Worm (Caenorhabditis elegans) whole organism, L1 larva: ENCODE results near the gene F41G3.5.

Source experiments
- C34B4.2 ChIP-seq: sonication (generic microtip); optimal IDR thresholded peaks from 2 replicates; lab custom pipeline; 2017; ENCODE audit warnings: mild to moderate bottlenecking, missing genetic modification characterization, missing compliant biosample characterization
- aha-1 ChIP-seq: fragments of 150-350 bp; optimal IDR thresholded peaks from 2 replicates; lab custom pipeline; 2014; ENCODE audit warnings: missing biosample characterization, missing genetic modification characterization
- aly-2 ChIP-seq: fragments of 150-350 bp; optimal IDR thresholded peaks from 2 replicates; lab custom pipeline; 2014; ENCODE audit warnings: missing biosample characterization, missing genetic modification characterization
- ceh-63 ChIP-seq: fragments of 200-800 bp; sonication (Bioruptor generic); optimal IDR thresholded peaks from 2 replicates; lab custom pipeline; 2018; ENCODE audit warnings: mild to moderate bottlenecking, missing genetic modification characterization, missing compliant biosample characterization
- ceh-8 ChIP-seq: fragments of 200-800 bp; sonication (Bioruptor generic); optimal IDR thresholded peaks from 2 replicates; lab custom pipeline; 2018; ENCODE audit warnings: mild to moderate bottlenecking, missing genetic modification characterization, moderate library complexity, missing compliant biosample characterization
- ceh-82 ChIP-seq, 3 experiments: fragments of 150-350 bp in 1 of 3; sonication (generic microtip) in 2 of 3; optimal IDR thresholded peaks; 2 replicates each; lab custom pipeline; 2014 to 2017; ENCODE audit warnings: missing biosample characterization in 3 of 3, missing genetic modification characterization in 3 of 3
- dpl-1 ChIP-seq, 3 experiments: fragments of 150-350 bp in 2 of 3; sonication (generic microtip) in 1 of 3; optimal IDR thresholded peaks; 2 replicates each; lab custom pipeline; 2014 to 2017; ENCODE audit warnings: missing biosample characterization in 3 of 3, missing genetic modification characterization in 3 of 3, missing genetic modification reagents in 3 of 3
- dsc-1 ChIP-seq: sonication (generic microtip); optimal IDR thresholded peaks from 2 replicates; lab custom pipeline; 2016; ENCODE audit warnings: mild to moderate bottlenecking, missing genetic modification characterization, missing compliant biosample characterization
- efl-1 ChIP-seq, 4 experiments: fragments of 150-350 bp; optimal IDR thresholded peaks in 3 of 4; peaks in 1 of 4; 1 replicate in 1 of 4; 2 replicates in 3 of 4; lab custom pipeline; 2014; ENCODE audit warnings: missing biosample characterization in 2 of 4, missing genetic modification characterization in 2 of 4, missing genetic modification reagents in 2 of 4
- egl-27 ChIP-seq, 2 experiments: fragments of 150-350 bp in 1 of 2; sonication (generic microtip); optimal IDR thresholded peaks; 3 replicates each; lab custom pipeline; 2017 to 2018; ENCODE audit warnings: missing biosample characterization in 2 of 2, missing genetic modification characterization in 2 of 2, missing genetic modification reagents in 2 of 2
- ets-5 ChIP-seq: fragments of 200-800 bp; sonication (Bioruptor generic); IDR thresholded peaks from 2 replicates; pipeline ENCODE4 v1.3.6; 2022; ENCODE audit warnings: missing genetic modification characterization, missing compliant biosample characterization
- fkh-4 ChIP-seq: sonication (generic microtip); optimal IDR thresholded peaks from 2 replicates; lab custom pipeline; 2016; ENCODE audit warnings: missing compliant biosample characterization, missing genetic modification characterization, borderline replicate concordance
- fkh-8 ChIP-seq: sonication (generic microtip); optimal IDR thresholded peaks from 2 replicates; lab custom pipeline; 2016; ENCODE audit warnings: mild to moderate bottlenecking, missing genetic modification characterization, missing compliant biosample characterization
- grh-1 ChIP-seq: fragments of 200-800 bp; sonication (Bioruptor generic); IDR thresholded peaks from 2 replicates; pipeline ENCODE4 v1.3.6; 2022; ENCODE audit warnings: missing genetic modification reagents, missing genetic modification characterization, missing compliant biosample characterization
- hlh-17 ChIP-seq: fragments of 200-800 bp; sonication (Bioruptor generic); optimal IDR thresholded peaks from 2 replicates; lab custom pipeline; 2018; ENCODE audit warnings: missing genetic modification characterization, mild to moderate bottlenecking, missing compliant biosample characterization, moderate library complexity, borderline replicate concordance
- hpl-2 ChIP-seq: fragments of 150-350 bp; optimal IDR thresholded peaks from 2 replicates; lab custom pipeline; 2014; ENCODE audit warnings: missing biosample characterization, missing genetic modification reagents, missing genetic modification characterization
- irx-1 ChIP-seq: sonication (generic microtip); optimal IDR thresholded peaks from 2 replicates; lab custom pipeline; 2016; ENCODE audit warnings: missing genetic modification characterization, missing compliant biosample characterization
- lin-14 ChIP-seq: fragments of 200-800 bp; sonication (Bioruptor generic); optimal IDR thresholded peaks from 2 replicates; lab custom pipeline; 2018; ENCODE audit warnings: mild to moderate bottlenecking, missing genetic modification characterization, moderate library complexity, missing compliant biosample characterization
- lin-15B ChIP-seq: fragments of 150-350 bp; sonication (generic microtip); optimal IDR thresholded peaks from 3 replicates; lab custom pipeline; 2014; ENCODE audit warnings: missing biosample characterization, missing genetic modification characterization
- lin-35 ChIP-seq, 2 experiments: fragments of 150-350 bp; optimal IDR thresholded peaks; 2 replicates each; lab custom pipeline; 2014; ENCODE audit warnings: missing biosample characterization in 2 of 2, missing genetic modification characterization in 2 of 2, missing genetic modification reagents in 2 of 2
- lsy-2 ChIP-seq, 2 experiments: fragments of 150-350 bp; optimal IDR thresholded peaks; 2 replicates each; lab custom pipeline; 2014; ENCODE audit warnings: missing biosample characterization in 2 of 2, missing genetic modification characterization in 2 of 2
- mab-9 ChIP-seq: fragments of 200-800 bp; sonication (Bioruptor generic); IDR thresholded peaks from 2 replicates; pipeline ENCODE4 v1.3.6; 2022; ENCODE audit warnings: missing genetic modification reagents, missing genetic modification characterization, missing compliant biosample characterization
- mef-2 ChIP-seq: fragments of 150-350 bp; optimal IDR thresholded peaks from 2 replicates; lab custom pipeline; 2014; ENCODE audit warnings: missing biosample characterization, missing genetic modification characterization
- mep-1 ChIP-seq: fragments of 150-350 bp; optimal IDR thresholded peaks from 2 replicates; lab custom pipeline; 2014; ENCODE audit warnings: missing biosample characterization, missing genetic modification characterization
- nhr-11 ChIP-seq: fragments of 150-350 bp; optimal IDR thresholded peaks from 2 replicates; lab custom pipeline; 2014; ENCODE audit warnings: missing biosample characterization, missing genetic modification characterization
- nhr-19 ChIP-seq: fragments of 200-800 bp; sonication (Bioruptor generic); conservative IDR thresholded peaks from 2 replicates; pipeline ENCODE4 v1.3.6; 2022; ENCODE audit warnings: missing genetic modification characterization, missing compliant biosample characterization
- nhr-28 ChIP-seq: fragments of 150-350 bp; optimal IDR thresholded peaks from 2 replicates; lab custom pipeline; 2014; ENCODE audit warnings: missing biosample characterization, missing genetic modification characterization
- nhr-47 ChIP-seq: sonication (generic microtip); optimal IDR thresholded peaks from 2 replicates; lab custom pipeline; 2016; ENCODE audit warnings: mild to moderate bottlenecking, missing genetic modification characterization, moderate library complexity, missing compliant biosample characterization
- nhr-76 ChIP-seq: sonication (generic microtip); optimal IDR thresholded peaks from 2 replicates; lab custom pipeline; 2017; ENCODE audit warnings: missing biosample characterization, missing genetic modification characterization
- nhr-85 ChIP-seq: sonication (generic microtip); peaks from one replicate; lab custom pipeline; 2016; ENCODE audit warnings: missing genetic modification characterization, inconsistent platforms, missing compliant biosample characterization
- pag-3 ChIP-seq: sonication (generic microtip); optimal IDR thresholded peaks from 2 replicates; lab custom pipeline; 2017; ENCODE audit warnings: missing genetic modification characterization, mild to moderate bottlenecking, missing compliant biosample characterization, antibody characterized with exemption, borderline replicate concordance; ENCODE audit not compliant: insufficient read depth
- pax-3 ChIP-seq: fragments of 200-800 bp; sonication (Bioruptor generic); optimal IDR thresholded peaks from 2 replicates; lab custom pipeline; 2018; ENCODE audit warnings: mild to moderate bottlenecking, missing genetic modification characterization, moderate library complexity, missing compliant biosample characterization
- pqm-1 ChIP-seq: sonication (generic microtip); optimal IDR thresholded peaks from 3 replicates; lab custom pipeline; 2017; ENCODE audit warnings: missing biosample characterization, missing genetic modification characterization
- skn-1 ChIP-seq: fragments of 150-350 bp; optimal IDR thresholded peaks from 2 replicates; lab custom pipeline; 2014; ENCODE audit warnings: missing biosample characterization, missing genetic modification characterization
- snu-23 ChIP-seq: sonication (generic microtip); optimal IDR thresholded peaks from 2 replicates; lab custom pipeline; 2016; ENCODE audit warnings: missing genetic modification characterization, missing compliant biosample characterization
- sox-4 ChIP-seq: sonication (generic microtip); optimal IDR thresholded peaks from 2 replicates; lab custom pipeline; 2016; ENCODE audit warnings: missing genetic modification characterization, missing compliant biosample characterization
- sptf-1 ChIP-seq: fragments of 150-350 bp; optimal IDR thresholded peaks from 2 replicates; lab custom pipeline; 2014; ENCODE audit warnings: missing biosample characterization, missing genetic modification characterization
- swsn-7 ChIP-seq: sonication (generic microtip); optimal IDR thresholded peaks from 2 replicates; lab custom pipeline; 2016; ENCODE audit warnings: missing genetic modification characterization, missing compliant biosample characterization
- tbx-2 ChIP-seq: sonication (generic microtip); optimal IDR thresholded peaks from 2 replicates; lab custom pipeline; 2016; ENCODE audit warnings: missing genetic modification characterization, missing compliant biosample characterization
- tlp-1 ChIP-seq: fragments of 150-350 bp; optimal IDR thresholded peaks from 2 replicates; lab custom pipeline; 2014; ENCODE audit warnings: missing biosample characterization, missing genetic modification characterization
- unc-130 ChIP-seq: fragments of 150-350 bp; optimal IDR thresholded peaks from 2 replicates; lab custom pipeline; 2017; ENCODE audit warnings: missing biosample characterization, missing genetic modification characterization, inconsistent platforms
- unc-30 ChIP-seq: sonication (generic microtip); optimal IDR thresholded peaks from 2 replicates; lab custom pipeline; 2017; ENCODE audit warnings: missing biosample characterization, missing genetic modification characterization
- unc-62 ChIP-seq: fragments of 150-350 bp; optimal IDR thresholded peaks from 2 replicates; lab custom pipeline; 2014; ENCODE audit warnings: missing biosample characterization, missing genetic modification reagents, missing genetic modification characterization
- xbp-1 ChIP-seq: sonication (generic microtip); optimal IDR thresholded peaks from 2 replicates; lab custom pipeline; 2016; ENCODE audit warnings: missing genetic modification characterization, missing compliant biosample characterization

F41G3.5 gene

DNA sequence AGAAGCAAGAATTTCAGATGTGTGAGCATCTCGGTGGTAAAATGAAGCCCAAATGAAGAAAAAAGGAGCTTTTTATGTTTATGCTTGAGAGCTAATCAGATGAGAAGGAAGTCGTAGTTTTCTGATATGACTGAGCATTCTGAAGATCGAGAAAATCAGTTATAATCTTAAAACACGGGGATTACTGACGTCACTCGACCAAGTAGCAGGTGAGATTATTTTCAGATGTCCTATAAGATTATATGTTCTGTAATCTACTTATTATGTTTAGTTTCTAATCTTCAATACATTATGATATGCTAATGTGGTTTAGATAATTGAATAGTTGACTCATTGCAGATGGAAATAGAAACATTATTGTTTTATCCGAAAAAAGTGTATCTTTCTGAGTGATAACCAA, 721 bp upstream of the F41G3.5 start, which contains the start of gene ins-14 (continued):
- no peak for TF ChIP-seq sptf-1 (tag; lab: Kevin White, UChicago)
- peak; percentile 50 for TF ChIP-seq pax-3 (tag; lab: Kevin White, UChicago)
- no peak for TF ChIP-seq nhr-19 (GFP tag; lab: Robert Waterston, UW)
- no peak for TF ChIP-seq lin-15B (tag; lab: Kevin White, UChicago)
- TF ChIP-seq lsy-2 (tag; optimal IDR thresholded peaks at IDR 0.05; lab: Kevin White, UChicago) = no peak
- no peak for TF ChIP-seq skn-1
- TF ChIP-seq mab-9 (GFP tag; lab: Robert Waterston, UW) = no peak
- TF ChIP-seq hlh-17 (GFP tag; lab: Kevin White, UChicago) = no peak
- TF ChIP-seq unc-62 = no peak
- TF ChIP-seq grh-1 (GFP tag; lab: Robert Waterston, UW) = no peak
- no peak for TF ChIP-seq unc-130 (tag; lab: Kevin White, UChicago)
- TF ChIP-seq egl-27 (tag; optimal IDR thresholded peaks at IDR 0.05; lab: Kevin White, UChicago) = no peak

- TF ChIP-seq nhr-11 (tag; lab: Kevin White, UChicago) = no peak
Measured at ce11 chrII:6749422-6749821, 2.9 kb downstream of the F41G3.5 start, which contains the start of gene F41G3.10. Gene F41G3.10 (minus strand): TSS chrII:6749522.

ce11 chrII:6750929-6751328, 4.4 kb downstream of the F41G3.5 start, which contains the start of gene F41G3.20:
Gene F41G3.20 (minus strand): TSS chrII:6751029.
- TF ChIP-seq ceh-63 = no peak
- no peak for TF ChIP-seq lin-35 (GFP tag; optimal IDR thresholded peaks at IDR 0.05; lab: Kevin White, UChicago)
- TF ChIP-seq sox-4 (tag; lab: Kevin White, UChicago) = no peak
- no peak for TF ChIP-seq nhr-47
- no peak for TF ChIP-seq nhr-76 (tag; lab: Kevin White, UChicago)
- TF ChIP-seq ceh-8 (GFP tag; lab: Kevin White, UChicago) = no peak
- no peak for TF ChIP-seq fkh-8
- no peak for TF ChIP-seq fkh-4 (tag; lab: Kevin White, UChicago)
- no peak for TF ChIP-seq aly-2 (tag; lab: Kevin White, UChicago)
- no peak for TF ChIP-seq snu-23 (GFP tag; lab: Kevin White, UChicago)
- no peak for TF ChIP-seq pqm-1 (tag; lab: Kevin White, UChicago)
- no peak for TF ChIP-seq pax-3 (tag; lab: Kevin White, UChicago)
- no peak for TF ChIP-seq nhr-19 (GFP tag; lab: Robert Waterston, UW)
- no peak for TF ChIP-seq hpl-2 (GFP tag; lab: Kevin White, UChicago)
- no peak for TF ChIP-seq tbx-2
- TF ChIP-seq aha-1 (tag; lab: Kevin White, UChicago) = no peak
- TF ChIP-seq unc-30 = no peak

ce11 chrII:6752027-6752426, 5.5 kb downstream of the F41G3.5 start, which contains the start of gene F41G3.19:
Gene F41G3.19 (minus strand): TSS chrII:6752127.
- TF ChIP-seq sox-4 (tag; lab: Kevin White, UChicago) (no peak), lin-35 (GFP tag; optimal IDR thresholded peaks at IDR 0.05; lab: Kevin White, UChicago) (no peak), swsn-7 (tag; lab: Kevin White, UChicago) (no peak), unc-30 (no peak), irx-1 (tag; lab: Kevin White, UChicago) (no peak), dsc-1 (tag; lab: Kevin White, UChicago) (no peak), mep-1 (tag; lab: Kevin White, UChicago) (no peak), lin-14 (GFP tag; lab: Kevin White, UChicago) (no peak), nhr-85 (tag; lab: Kevin White, UChicago) (no peak), lsy-2 (tag; optimal IDR thresholded peaks at IDR 0.05; lab: Kevin White, UChicago) (no peak), lin-15B (tag; lab: Kevin White, UChicago) (no peak), fkh-8 (no peak)

- TF ChIP-seq xbp-1 (tag; lab: Kevin White, UChicago) = no peak
- no peak for TF ChIP-seq unc-30
- TF ChIP-seq tlp-1 (tag; lab: Kevin White, UChicago) = no peak
- TF ChIP-seq egl-27 (tag; optimal IDR thresholded peaks at IDR 0.05; lab: Kevin White, UChicago) = no peak
- no peak for TF ChIP-seq nhr-28 (tag; lab: Kevin White, UChicago)
- no peak for TF ChIP-seq mep-1 (tag; lab: Kevin White, UChicago)
- no peak for TF ChIP-seq nhr-19 (GFP tag; lab: Robert Waterston, UW)
- TF ChIP-seq nhr-47 = no peak
- TF ChIP-seq lin-15B (tag; lab: Kevin White, UChicago) = no peak
- no peak for TF ChIP-seq ceh-82 (tag; optimal IDR thresholded peaks at IDR 0.05; lab: Kevin White, UChicago)
- TF ChIP-seq efl-1 (optimal IDR thresholded peaks at IDR 0.05; lab: Kevin White, UChicago) = no peak
- TF ChIP-seq efl-1 (GFP tag; optimal IDR thresholded peaks at IDR 0.05 in 1 of 2; lab: Kevin White, UChicago) = no peak
- TF ChIP-seq mef-2 (tag; lab: Kevin White, UChicago) = no peak
- TF ChIP-seq dpl-1 (GFP tag; optimal IDR thresholded peaks at IDR 0.05; lab: Kevin White, UChicago) = no peak
- TF ChIP-seq tbx-2 = no peak
- no peak for TF ChIP-seq C34B4.2 (tag; lab: Kevin White, UChicago)
- TF ChIP-seq pag-3 = no peak
- no peak for TF ChIP-seq ets-5
Measured at ce11 chrII:6752850-6753249, 6.3 kb downstream of the F41G3.5 start, which contains the start of gene F41G3.21. Gene F41G3.21 (minus strand): TSS chrII:6752950.
